Worm (Caenorhabditis elegans) whole organism, mixed stage, embryonic: Measurements from ENCODE around the gene C27D6.1.
"Not testable (repeated sequence)": the region's sequence is repeated elsewhere in the genome, so short reads cannot be mapped to it uniquely, and the experiment has no call there.

Experiments
- bed-3 ChIP-seq: fragments of 200-800 bp; sonication (Bioruptor generic); optimal IDR thresholded peaks from 3 replicates; lab custom pipeline; 2018; ENCODE audit warnings: mild to moderate bottlenecking, missing genetic modification characterization, moderate library complexity, missing compliant biosample characterization
- ceh-39 ChIP-seq: fragments of 150-350 bp; optimal IDR thresholded peaks from 2 replicates; lab custom pipeline; 2014; ENCODE audit warnings: missing biosample characterization, missing genetic modification characterization
- ceh-43 ChIP-seq: fragments of 200-800 bp; sonication (Bioruptor generic); optimal IDR thresholded peaks from 2 replicates; lab custom pipeline; 2018; ENCODE audit warnings: mild to moderate bottlenecking, missing genetic modification characterization, moderate library complexity, missing compliant biosample characterization
- ceh-83 ChIP-seq: fragments of 200-800 bp; sonication (Bioruptor generic); optimal IDR thresholded peaks from 2 replicates; lab custom pipeline; 2018; ENCODE audit warnings: mild to moderate bottlenecking, missing genetic modification characterization, missing compliant biosample characterization
- cnd-1 ChIP-seq: fragments of 200-800 bp; sonication (Bioruptor generic); optimal IDR thresholded peaks from 2 replicates; lab custom pipeline; 2018; ENCODE audit warnings: mild to moderate bottlenecking, missing genetic modification characterization, missing compliant biosample characterization
- drap-1 ChIP-seq: fragments of 200-800 bp; sonication (Bioruptor generic); optimal IDR thresholded peaks from 3 replicates; lab custom pipeline; 2018; ENCODE audit warnings: mild to moderate bottlenecking, missing genetic modification characterization, missing compliant biosample characterization
- elt-1 ChIP-seq: sonication (generic microtip); optimal IDR thresholded peaks from 2 replicates; lab custom pipeline; 2017; ENCODE audit warnings: missing genetic modification characterization, mild to moderate bottlenecking, missing compliant biosample characterization, antibody characterized with exemption, moderate library complexity, borderline replicate concordance; ENCODE audit not compliant: insufficient read depth
- elt-3 ChIP-seq: fragments of 150-350 bp; optimal IDR thresholded peaks from 2 replicates; lab custom pipeline; 2014; ENCODE audit warnings: missing biosample characterization, missing genetic modification characterization
- flh-1 ChIP-seq: fragments of 200-800 bp; sonication (Bioruptor generic); optimal IDR thresholded peaks from 2 replicates; lab custom pipeline; 2018; ENCODE audit warnings: mild to moderate bottlenecking, missing genetic modification characterization, moderate library complexity, missing compliant biosample characterization
- ham-2 ChIP-seq: fragments of 200-800 bp; sonication (Bioruptor generic); optimal IDR thresholded peaks from 2 replicates; lab custom pipeline; 2018; ENCODE audit warnings: mild to moderate bottlenecking, missing genetic modification characterization, missing compliant biosample characterization
- hlh-1 ChIP-seq: fragments of 150-350 bp; optimal IDR thresholded peaks from 2 replicates; lab custom pipeline; 2014; ENCODE audit warnings: missing biosample characterization, missing genetic modification reagents, missing genetic modification characterization
- lin-13 ChIP-seq: fragments of 150-350 bp; optimal IDR thresholded peaks from 2 replicates; lab custom pipeline; 2014; ENCODE audit warnings: missing biosample characterization, missing genetic modification characterization
- lsy-2 ChIP-seq: fragments of 150-350 bp; optimal IDR thresholded peaks from 2 replicates; lab custom pipeline; 2014; ENCODE audit warnings: missing biosample characterization, missing genetic modification characterization
- mab-5 ChIP-seq: fragments of 150-350 bp; optimal IDR thresholded peaks from 2 replicates; lab custom pipeline; 2014; ENCODE audit warnings: missing biosample characterization, missing genetic modification characterization
- mep-1 ChIP-seq: fragments of 150-350 bp; optimal IDR thresholded peaks from 2 replicates; lab custom pipeline; 2017; ENCODE audit warnings: missing biosample characterization, missing genetic modification reagents, missing genetic modification characterization, inconsistent platforms
- mls-2 ChIP-seq: sonication (generic microtip); optimal IDR thresholded peaks from 2 replicates; lab custom pipeline; 2016; ENCODE audit warnings: mild to moderate bottlenecking, missing genetic modification characterization, moderate library complexity, missing compliant biosample characterization
- nhr-12 ChIP-seq: fragments of 150-350 bp; optimal IDR thresholded peaks from 2 replicates; lab custom pipeline; 2014; ENCODE audit warnings: missing biosample characterization, missing genetic modification characterization
- nhr-2 ChIP-seq: fragments of 150-350 bp; optimal IDR thresholded peaks from 2 replicates; lab custom pipeline; 2014; ENCODE audit warnings: missing biosample characterization, missing genetic modification characterization
- nhr-237 ChIP-seq: fragments of 150-350 bp; optimal IDR thresholded peaks from 2 replicates; lab custom pipeline; 2014; ENCODE audit warnings: missing biosample characterization, missing genetic modification characterization
- nhr-28 ChIP-seq: fragments of 150-350 bp; optimal IDR thresholded peaks from 2 replicates; lab custom pipeline; 2014; ENCODE audit warnings: missing biosample characterization, missing genetic modification characterization
- nhr-76 ChIP-seq: sonication (generic microtip); optimal IDR thresholded peaks from 2 replicates; lab custom pipeline; 2017; ENCODE audit warnings: missing biosample characterization, missing genetic modification characterization
- pha-4 ChIP-seq: fragments of 150-350 bp; optimal IDR thresholded peaks from 2 replicates; lab custom pipeline; 2018; ENCODE audit warnings: missing biosample characterization, missing genetic modification reagents, missing genetic modification characterization
- sem-2 ChIP-seq: fragments of 200-800 bp; sonication (Bioruptor generic); optimal IDR thresholded peaks from 2 replicates; lab custom pipeline; 2018; ENCODE audit warnings: mild to moderate bottlenecking, missing genetic modification characterization, missing compliant biosample characterization
- snpc-4 ChIP-seq: fragments of 150-350 bp; optimal IDR thresholded peaks from 2 replicates; lab custom pipeline; 2014; ENCODE audit warnings: missing biosample characterization, missing genetic modification characterization
- sptf-1 ChIP-seq: sonication (generic microtip); optimal IDR thresholded peaks from 2 replicates; lab custom pipeline; 2017; ENCODE audit warnings: mild to moderate bottlenecking, missing genetic modification characterization, moderate library complexity, missing compliant biosample characterization
- tbx-8 ChIP-seq: fragments of 200-800 bp; sonication (Bioruptor generic); optimal IDR thresholded peaks from 2 replicates; lab custom pipeline; 2018; ENCODE audit warnings: mild to moderate bottlenecking, missing genetic modification characterization, moderate library complexity, missing compliant biosample characterization
- unc-120 ChIP-seq: sonication (generic microtip); optimal IDR thresholded peaks from 2 replicates; lab custom pipeline; 2017; ENCODE audit warnings: missing genetic modification characterization, missing compliant biosample characterization; ENCODE audit not compliant: poor library complexity, severe bottlenecking
- unc-39 ChIP-seq: fragments of 150-350 bp; optimal IDR thresholded peaks from 2 replicates; lab custom pipeline; 2014; ENCODE audit warnings: missing biosample characterization, missing genetic modification characterization
- unc-62 ChIP-seq: fragments of 150-350 bp; optimal IDR thresholded peaks from 2 replicates; lab custom pipeline; 2014; ENCODE audit warnings: missing biosample characterization, missing genetic modification reagents, missing genetic modification characterization
- zip-8 ChIP-seq: fragments of 150-350 bp; optimal IDR thresholded peaks from 2 replicates; lab custom pipeline; 2014; ENCODE audit warnings: missing biosample characterization, missing genetic modification characterization
- ztf-11 ChIP-seq: fragments of 150-350 bp; optimal IDR thresholded peaks from 2 replicates; lab custom pipeline; 2014; ENCODE audit warnings: missing biosample characterization, missing genetic modification characterization

Gene C27D6.1

DNA sequence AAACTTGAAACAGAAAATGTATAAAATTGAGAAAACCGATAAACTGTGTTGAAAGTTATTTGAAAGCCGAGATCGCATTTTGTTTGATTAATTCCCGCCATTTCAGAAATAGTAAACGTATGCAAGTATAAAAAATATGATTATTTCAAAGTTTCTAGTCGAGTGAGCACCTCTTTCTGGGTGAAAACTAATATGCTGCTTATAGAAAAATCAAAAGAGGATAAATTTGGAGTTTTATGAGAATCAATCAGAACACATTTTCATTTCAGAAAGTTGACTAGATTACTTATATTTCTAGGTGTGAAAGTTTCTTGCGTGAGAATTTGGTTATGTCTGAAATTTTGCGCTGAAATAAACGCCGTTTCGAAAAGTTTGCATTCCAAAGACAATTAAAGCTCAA, 15.0 kb upstream of the C27D6.1 start, which contains the start of gene srb-13:
srb-13 (minus strand) TSS at position 101 of the 400 bp plus-strand sequence.
- TF ChIP-seq ham-2 (GFP tag; lab: Kevin White, UChicago) (no peak), unc-120 (tag; lab: Kevin White, UChicago) (no peak), ceh-43 (GFP tag; lab: Kevin White, UChicago) (no peak), nhr-76 (no peak), sptf-1 (tag; lab: Kevin White, UChicago) (no peak), mls-2 (no peak), drap-1 (GFP tag; lab: Kevin White, UChicago) (no peak), lin-13 (no peak), cnd-1 (tag; lab: Kevin White, UChicago) (no peak), flh-1 (no peak), ceh-83 (GFP tag; lab: Kevin White, UChicago) (no peak), elt-3 (tag; lab: Kevin White, UChicago) (no peak)

DNA sequence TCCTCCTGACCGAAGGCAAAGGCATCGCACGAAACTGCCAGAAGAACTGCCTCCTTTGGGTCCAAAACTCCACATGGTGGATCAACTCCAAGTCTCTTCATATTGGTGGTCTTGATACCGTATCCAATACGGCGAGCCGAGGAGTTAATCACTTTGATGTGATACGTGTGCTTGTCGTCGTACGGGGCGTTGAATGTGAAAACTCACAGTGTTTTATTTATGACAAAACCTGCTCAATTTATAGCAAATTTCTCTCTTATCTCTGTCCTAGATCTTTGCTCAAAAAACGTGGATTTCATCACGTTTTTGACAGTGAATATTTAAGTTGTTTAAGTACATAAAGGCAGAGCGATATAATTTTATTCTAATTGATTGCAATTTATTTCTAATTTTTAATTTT, 13.8 kb upstream of the C27D6.1 start, which contains the start of gene F58A6.9:
F58A6.9 (minus strand) TSS at position 101 of the 400 bp plus-strand sequence.
- not testable (repeated sequence) for TF ChIP-seq hlh-1 (tag; lab: Kevin White, UChicago); cnd-1 (tag; lab: Kevin White, UChicago); sem-2 (GFP tag; lab: Kevin White, UChicago)

DNA sequence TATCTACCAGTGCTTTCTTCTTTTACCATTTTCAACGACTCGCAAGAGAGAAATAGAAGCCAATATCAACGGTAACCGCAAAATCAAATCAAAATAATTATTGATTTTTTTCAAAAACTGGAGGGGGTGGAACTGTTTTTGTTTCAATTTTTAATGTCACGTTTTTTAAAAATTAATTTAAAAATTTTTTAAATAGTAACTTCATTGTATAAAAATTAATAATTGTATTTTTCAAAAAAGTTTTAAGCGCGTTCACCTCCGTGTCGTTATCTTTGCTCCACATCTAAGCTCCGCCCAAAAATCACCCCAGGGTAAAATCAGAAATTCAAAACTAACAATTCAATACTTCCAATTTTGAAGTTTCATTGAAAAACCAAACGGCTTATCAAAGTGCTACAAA, 11.4 kb upstream of the C27D6.1 start, which contains the start of gene C27D6.11:
C27D6.11 (minus strand) TSS at position 101 of the 400 bp plus-strand sequence.
- TF ChIP-seq tbx-8 (GFP tag; lab: Kevin White, UChicago), result no peak
- TF ChIP-seq nhr-237 (tag; lab: Kevin White, UChicago), result no peak
- TF ChIP-seq drap-1 (GFP tag; lab: Kevin White, UChicago), result no peak
- TF ChIP-seq unc-120 (tag; lab: Kevin White, UChicago), result no peak
- TF ChIP-seq ztf-11, result no peak
- no peak for TF ChIP-seq sptf-1 (tag; lab: Kevin White, UChicago)
- no peak for TF ChIP-seq cnd-1 (tag; lab: Kevin White, UChicago)
- no peak for TF ChIP-seq sem-2 (GFP tag; lab: Kevin White, UChicago)
- TF ChIP-seq lsy-2 (tag; lab: Kevin White, UChicago), result no peak
- TF ChIP-seq mep-1, result no peak
- no peak for TF ChIP-seq ceh-39
- TF ChIP-seq mab-5, result no peak
- TF ChIP-seq zip-8 (tag; lab: Kevin White, UChicago), result no peak
- no peak for TF ChIP-seq ham-2 (GFP tag; lab: Kevin White, UChicago)
- no peak for TF ChIP-seq nhr-12 (tag; lab: Kevin White, UChicago)
- no peak for TF ChIP-seq ceh-43 (GFP tag; lab: Kevin White, UChicago)

DNA sequence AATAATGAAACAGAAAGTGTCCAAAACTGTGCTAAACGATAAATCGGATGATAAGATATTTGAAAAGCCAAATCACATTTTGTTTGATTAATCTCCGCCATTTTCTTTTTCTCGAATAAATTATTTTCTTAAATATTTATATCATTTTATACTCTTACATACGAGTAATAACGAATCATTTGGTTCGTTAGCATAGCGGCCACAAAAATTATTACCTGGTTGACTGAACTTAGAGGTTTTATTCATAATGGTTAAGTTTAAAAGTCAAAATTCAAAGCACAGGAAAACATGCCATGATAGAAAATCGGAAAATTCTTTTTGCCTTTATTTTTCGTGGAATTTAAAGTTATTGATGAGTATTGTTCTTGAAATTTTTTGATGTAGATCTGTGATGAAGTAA, 9.3 kb upstream of the C27D6.1 start, which contains the start of gene srb-5:
srb-5 (minus strand) TSS at position 101 of the 400 bp plus-strand sequence.
- TF ChIP-seq ceh-39 (no peak), snpc-4 (tag; lab: Kevin White, UChicago) (no peak), sptf-1 (tag; lab: Kevin White, UChicago) (no peak), mep-1 (no peak), flh-1 (no peak), ceh-43 (GFP tag; lab: Kevin White, UChicago) (no peak), hlh-1 (tag; lab: Kevin White, UChicago) (no peak), nhr-28 (no peak), sem-2 (GFP tag; lab: Kevin White, UChicago) (no peak), ztf-11 (no peak), cnd-1 (tag; lab: Kevin White, UChicago) (no peak), mls-2 (no peak)

DNA sequence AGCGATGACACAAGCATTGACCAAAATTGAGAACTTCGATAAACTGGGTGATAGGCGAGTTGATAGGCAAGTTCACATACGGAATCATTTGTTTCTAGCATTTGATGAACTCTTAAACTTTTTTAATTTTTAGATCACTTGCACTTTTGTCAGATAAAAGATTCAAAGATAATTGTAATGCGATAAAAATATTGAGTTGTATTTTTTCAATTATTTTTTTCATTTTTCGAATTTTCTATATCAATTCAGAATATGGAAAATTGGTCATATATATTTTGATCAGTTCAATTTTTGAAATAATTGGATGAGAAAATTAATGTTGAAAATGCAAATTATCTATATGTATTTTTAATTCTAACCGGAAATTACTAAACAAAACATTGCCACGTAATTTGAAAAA, 5.8 kb upstream of the C27D6.1 start, which contains the start of gene srb-3:
srb-3 (minus strand) TSS at position 101 of the 400 bp plus-strand sequence.
- TF ChIP-seq nhr-12 (tag; lab: Kevin White, UChicago) (no peak), bed-3 (GFP tag; lab: Kevin White, UChicago) (no peak), mab-5 (no peak), unc-39 (tag; lab: Kevin White, UChicago) (no peak), sptf-1 (tag; lab: Kevin White, UChicago) (no peak), snpc-4 (tag; lab: Kevin White, UChicago) (no peak), elt-3 (tag; lab: Kevin White, UChicago) (no peak), lin-13 (no peak), pha-4 (tag; lab: Kevin White, UChicago) (no peak), nhr-237 (tag; lab: Kevin White, UChicago) (no peak), nhr-2 (tag; lab: Kevin White, UChicago) (no peak), ztf-11 (no peak), zip-8 (tag; lab: Kevin White, UChicago) (no peak), elt-1 (tag; lab: Kevin White, UChicago) (no peak), unc-62 (no peak), ceh-39 (no peak), lsy-2 (tag; lab: Kevin White, UChicago) (no peak), tbx-8 (GFP tag; lab: Kevin White, UChicago) (no peak)
- TF ChIP-seq, all 35 proteins: peak for 0
